Worm (Caenorhabditis elegans) whole organism, early embryonic: Measurements from ENCODE around the gene K02D10.8.

ENCODE experiments used
- ceh-13 ChIP-seq: fragments of 200-800 bp; sonication (Bioruptor generic); optimal IDR thresholded peaks from 2 replicates; lab custom pipeline; 2018; ENCODE audit warnings: mild to moderate bottlenecking, missing genetic modification characterization, missing compliant biosample characterization
- tra-4 ChIP-seq: sonication (generic microtip); optimal IDR thresholded peaks from 2 replicates; lab custom pipeline; 2017; ENCODE audit warnings: missing genetic modification characterization, missing compliant biosample characterization

DNA sequence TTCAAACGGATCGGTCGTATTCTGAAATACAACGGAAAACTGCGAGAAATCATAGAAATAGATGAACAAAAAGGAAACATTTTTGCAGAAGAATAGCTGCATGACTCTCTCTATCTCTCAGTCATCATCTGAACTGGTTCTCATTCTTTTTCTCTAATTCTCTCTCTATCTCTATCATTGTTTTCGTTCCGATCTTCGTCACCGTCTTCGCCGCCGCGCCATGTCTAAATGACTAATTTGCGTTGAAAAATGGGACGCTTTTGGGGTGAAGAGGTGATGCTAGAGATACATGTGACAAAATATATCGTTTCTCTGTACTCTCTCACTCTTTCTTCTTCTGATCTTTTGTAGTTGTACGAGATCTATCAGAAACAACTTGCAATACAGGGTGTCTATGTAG is 5.7 kb upstream of the K02D10.8 start:
- TF ChIP-seq ceh-13, result no peak
- TF ChIP-seq tra-4, result no peak
